Fruit fly (Drosophila melanogaster): ENCODE data around the gene CG32536.

CG32536 gene

DNA sequence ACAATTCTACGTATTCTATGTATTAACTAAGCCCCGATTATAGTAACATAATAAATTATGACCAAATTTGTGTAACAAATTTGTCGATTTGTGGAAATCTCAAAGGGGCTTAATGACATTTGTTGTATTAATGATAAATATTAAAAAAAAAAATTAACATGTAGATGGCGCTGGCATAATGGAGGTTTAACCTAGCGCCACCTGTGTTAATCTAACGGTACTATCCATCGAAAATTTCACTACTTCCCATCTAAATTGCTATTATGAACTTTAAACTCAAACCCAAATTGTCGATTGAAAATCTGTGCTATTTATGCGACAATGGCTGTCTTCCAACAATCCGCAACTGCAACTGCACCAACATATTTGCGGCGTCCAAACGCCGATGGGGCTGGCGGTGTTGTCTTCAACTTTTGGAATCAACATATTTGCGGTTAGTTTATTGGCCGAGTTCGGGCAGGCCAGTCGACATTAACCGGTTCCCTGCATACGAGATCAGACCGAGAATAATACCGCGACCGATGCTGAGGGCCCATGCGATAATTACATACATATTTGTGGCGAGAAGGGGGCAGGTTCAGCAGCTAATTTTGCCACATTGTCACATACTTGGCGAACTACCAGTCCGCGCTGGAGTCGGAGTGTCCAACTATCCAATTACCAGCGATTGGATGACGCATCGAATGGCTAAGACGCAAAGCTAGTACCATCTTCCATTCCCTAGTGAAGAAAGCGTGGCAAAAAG lies 49.2 kb upstream of the CG32536 start (continued):
- TF ChIP-seq Ptx1 (GFP tag; IDR thresholded peaks at IDR 0.05) (no peak), CG6654 (GFP tag; optimal IDR thresholded peaks at IDR 0.05) (no peak), Drgx (GFP tag; IDR thresholded peaks at IDR 0.05) (no peak), CG10462 (GFP tag; optimal IDR thresholded peaks at IDR 0.05) (no peak), Sox102F (GFP tag; optimal IDR thresholded peaks at IDR 0.05) (peak; percentile 2), Tbp (GFP tag; optimal IDR thresholded peaks at IDR 0.05) (no peak), gro (GFP tag; optimal IDR thresholded peaks at IDR 0.05) (no peak), trem (tag; optimal IDR thresholded peaks at IDR 0.05) (no peak), ken (GFP tag; IDR thresholded peaks at IDR 0.05) (no peak), gem (tag; optimal IDR thresholded peaks at IDR 0.05) (no peak), Dp (GFP tag; optimal IDR thresholded peaks at IDR 0.05) (no peak), HLH4C (GFP tag; IDR thresholded peaks at IDR 0.05; ENCODE audit: partially characterized antibody) (no peak), CG17612 (GFP tag; IDR thresholded peaks at IDR 0.05) (no peak), bab2 (GFP tag; optimal IDR thresholded peaks at IDR 0.05) (no peak), z (GFP tag; IDR thresholded peaks at IDR 0.05) (no peak), CG30431 (GFP tag; optimal IDR thresholded peaks at IDR 0.05) (no peak), CG17328 (GFP tag; IDR thresholded peaks at IDR 0.05) (no peak), pnt (GFP tag; optimal IDR thresholded peaks at IDR 0.05) (no peak), CG18011 (GFP tag; optimal IDR thresholded peaks at IDR 0.05) (no peak), dpn (GFP tag; optimal IDR thresholded peaks at IDR 0.05) (no peak), CG3281 (GFP tag; optimal IDR thresholded peaks at IDR 0.05) (no peak), Elba2 (GFP tag; optimal IDR thresholded peaks at IDR 0.05) (no peak), CG14965 (GFP tag; optimal IDR thresholded peaks at IDR 0.05; ENCODE audit: borderline replicate concordance) (no peak), CG8089 (GFP tag; optimal IDR thresholded peaks at IDR 0.05) (no peak), sens (GFP tag) (peak; percentile 75), esg (GFP tag; conservative IDR thresholded peaks at IDR 0.05) (no peak), eve (GFP tag; optimal IDR thresholded peaks at IDR 0.05) (no peak), schlank (tag; optimal IDR thresholded peaks at IDR 0.05) (no peak), CG13775 (GFP tag; optimal IDR thresholded peaks at IDR 0.05) (no peak), Med (GFP tag) (no peak), Hey (tag; optimal IDR thresholded peaks at IDR 0.05) (no peak), CG10565 (GFP tag; optimal IDR thresholded peaks at IDR 0.05) (no peak), Sin3A (optimal IDR thresholded peaks at IDR 0.05) (no peak), crol (GFP tag; IDR thresholded peaks at IDR 0.05) (no peak), lab (GFP tag; optimal IDR thresholded peaks at IDR 0.05) (no peak), CG13894 (tag; optimal IDR thresholded peaks at IDR 0.05) (peak; percentile 0), onecut (GFP tag; IDR thresholded peaks at IDR 0.05) (no peak), Blimp-1 (GFP tag; optimal IDR thresholded peaks at IDR 0.05) (no peak), shn (GFP tag; optimal IDR thresholded peaks at IDR 0.05) (no peak), Atf3 (GFP tag; optimal IDR thresholded peaks at IDR 0.05) (no peak), disco-r (GFP tag; optimal IDR thresholded peaks at IDR 0.05) (no peak), CG15514 (GFP tag; optimal IDR thresholded peaks at IDR 0.05) (peak; percentile 5), crp (GFP tag; optimal IDR thresholded peaks at IDR 0.05) (no peak), CG2678 (tag; optimal IDR thresholded peaks at IDR 0.05) (no peak), Sry-δ (GFP tag; optimal IDR thresholded peaks at IDR 0.05) (no peak), CG14050 (GFP tag; IDR thresholded peaks at IDR 0.05) (no peak), Ets65A (GFP tag) (peak; percentile 11), CG17829 (tag; optimal IDR thresholded peaks at IDR 0.05) (no peak), CG4424 (GFP tag; optimal IDR thresholded peaks at IDR 0.05) (no peak), CG10431 (GFP tag; optimal IDR thresholded peaks at IDR 0.05) (no peak), fru (optimal IDR thresholded peaks at IDR 0.05) (no peak), Atf-2 (GFP tag; optimal IDR thresholded peaks at IDR 0.05) (no peak)

All from whole organism, embryonic.